Worm (Caenorhabditis elegans): ENCODE data around the gene F33G12.6.

F33G12.6 gene

ce11 chrII:5055129-5055666, 5.5 kb downstream of the F33G12.6 start, which contains the start of the genes ify-1 and rpl-22:
Gene ify-1 (minus strand): TSS chrII:5055179.
Gene rpl-22 (plus strand): TSS chrII:5055616.
- TF ChIP-seq C08G9.2 (tag; optimal IDR thresholded peaks at IDR 0.05) (peak; percentile 54), pha-2 (tag; optimal IDR thresholded peaks at IDR 0.05) (no peak), pax-1 (tag; optimal IDR thresholded peaks at IDR 0.05) (peak; percentile 68), ceh-31 (tag; optimal IDR thresholded peaks at IDR 0.05) (peak; percentile 87), hlh-13 (GFP tag; optimal IDR thresholded peaks at IDR 0.05) (no peak), K02D7.2 (tag; optimal IDR thresholded peaks at IDR 0.05) (no peak), ceh-6 (GFP tag; optimal IDR thresholded peaks at IDR 0.05) (no peak), lin-11 (tag; optimal IDR thresholded peaks at IDR 0.05) (no peak), ets-4 (tag; optimal IDR thresholded peaks at IDR 0.05) (peak; percentile 50), npax-4 (tag; optimal IDR thresholded peaks at IDR 0.05) (no peak), pqm-1 (tag; optimal IDR thresholded peaks at IDR 0.05) (peak; percentile 36), unc-42 (tag; optimal IDR thresholded peaks at IDR 0.05) (peak; percentile 82), odd-2 (tag; optimal IDR thresholded peaks at IDR 0.05) (no peak), tbx-2 (tag; optimal IDR thresholded peaks at IDR 0.05) (peak; percentile 70), C38D4.7 (GFP tag; optimal IDR thresholded peaks at IDR 0.05) (no peak), madf-2 (tag; optimal IDR thresholded peaks at IDR 0.05) (peak; percentile 50), fkh-6 (tag; optimal IDR thresholded peaks at IDR 0.05) (no peak), ceh-18 (tag; optimal IDR thresholded peaks at IDR 0.05) (peak; percentile 86), syd-9 (tag; optimal IDR thresholded peaks at IDR 0.05) (no peak), dmd-4 (tag; optimal IDR thresholded peaks at IDR 0.05; ENCODE audit: borderline replicate concordance) (no peak), unc-3 (GFP tag; conservative IDR thresholded peaks at IDR 0.05) (no peak), unc-3 (tag; optimal IDR thresholded peaks at IDR 0.05) (no peak), che-1 (tag; optimal IDR thresholded peaks at IDR 0.05) (no peak), nhr-11 (tag; optimal IDR thresholded peaks at IDR 0.05) (no peak), ceh-2 (tag; optimal IDR thresholded peaks at IDR 0.05) (peak; percentile 16), sox-4 (tag; optimal IDR thresholded peaks at IDR 0.05) (peak; percentile 35), ceh-22 (tag; optimal IDR thresholded peaks at IDR 0.05) (no peak), ceh-9 (tag; optimal IDR thresholded peaks at IDR 0.05) (no peak), hlh-8 (tag; optimal IDR thresholded peaks at IDR 0.05) (peak; percentile 31), ahr-1 (tag; optimal IDR thresholded peaks at IDR 0.05) (no peak), ref-2 (tag; optimal IDR thresholded peaks at IDR 0.05) (peak; percentile 71), ama-1 (optimal IDR thresholded peaks at IDR 0.05) (no peak), unc-55 (GFP tag; optimal IDR thresholded peaks at IDR 0.05) (peak; percentile 71), ztf-16 (tag; optimal IDR thresholded peaks at IDR 0.05) (peak; percentile 33), ceh-45 (GFP tag; IDR thresholded peaks at IDR 0.05) (no peak), hlh-15 (tag; optimal IDR thresholded peaks at IDR 0.05) (no peak), ceh-19 (GFP tag; optimal IDR thresholded peaks at IDR 0.05) (peak; percentile 20), ceh-48 (tag; optimal IDR thresholded peaks at IDR 0.05) (peak; percentile 97), ceh-34 (tag; optimal IDR thresholded peaks at IDR 0.05) (peak; percentile 51), nhr-232 (tag; optimal IDR thresholded peaks at IDR 0.05) (no peak), hlh-6 (tag; optimal IDR thresholded peaks at IDR 0.05) (no peak), ceh-24 (tag; optimal IDR thresholded peaks at IDR 0.05) (no peak), elt-4 (tag; optimal IDR thresholded peaks at IDR 0.05) (no peak), fax-1 (tag; optimal IDR thresholded peaks at IDR 0.05) (peak; percentile 22), pag-3 (tag; optimal IDR thresholded peaks at IDR 0.05; ENCODE audit: borderline replicate concordance) (no peak), dve-1 (tag; optimal IDR thresholded peaks at IDR 0.05) (peak; percentile 82), F13H6.1 (tag; optimal IDR thresholded peaks at IDR 0.05) (no peak), nfya-1 (tag; optimal IDR thresholded peaks at IDR 0.05) (peak; percentile 97), Y22D7AL.16 (tag; optimal IDR thresholded peaks at IDR 0.05) (no peak), pha-4 (tag; optimal IDR thresholded peaks at IDR 0.05) (no peak), rnt-1 (tag; optimal IDR thresholded peaks at IDR 0.05) (peak; percentile 73), T23F11.4 (GFP tag; optimal IDR thresholded peaks at IDR 0.05) (no peak), tbx-7 (tag; optimal IDR thresholded peaks at IDR 0.05) (no peak), ceh-30 (tag; optimal IDR thresholded peaks at IDR 0.05) (peak; percentile 66)

Measured in whole organism, late embryonic.